Worm (Caenorhabditis elegans): ENCODE data around the gene R03G8.1.

ce11 chrX:13090665-13091064, 6.3 kb downstream of the R03G8.1 start, which contains the start of gene R03G8.3:
- TF ChIP-seq nhr-11 (tag; optimal IDR thresholded peaks at IDR 0.05): no peak
- no peak for TF ChIP-seq eor-1 (tag; optimal IDR thresholded peaks at IDR 0.05)
- TF ChIP-seq fos-1 (tag; optimal IDR thresholded peaks at IDR 0.05): no peak
- TF ChIP-seq zag-1 (tag; optimal IDR thresholded peaks at IDR 0.05): no peak
